Worm (Caenorhabditis elegans) whole organism, young adult: ENCODE results near the gene M162.5.

Source experiments
- B0019.2 ChIP-seq: fragments of 200-800 bp; sonication (Bioruptor generic); conservative IDR thresholded peaks from 2 replicates; pipeline ENCODE4 v1.3.6; 2022; ENCODE audit warnings: missing genetic modification reagents, missing genetic modification characterization, missing compliant biosample characterization
- F33H1.4 ChIP-seq: fragments of 200-800 bp; sonication (Bioruptor generic); IDR thresholded peaks from 2 replicates; pipeline ENCODE4 v1.3.6; 2022; ENCODE audit warnings: missing genetic modification reagents, missing genetic modification characterization, missing compliant biosample characterization
- K11D2.4 ChIP-seq: fragments of 200-800 bp; sonication (Bioruptor generic); IDR thresholded peaks from 2 replicates; pipeline ENCODE4 v1.3.6; 2022; ENCODE audit warnings: missing genetic modification reagents, missing genetic modification characterization, missing compliant biosample characterization
- ceh-27 ChIP-seq: fragments of 200-800 bp; sonication (Bioruptor generic); optimal IDR thresholded peaks from 2 replicates; lab custom pipeline; 2018; ENCODE audit warnings: mild to moderate bottlenecking, missing genetic modification characterization, moderate library complexity, missing compliant biosample characterization
- dpl-1 ChIP-seq: fragments of 150-350 bp; optimal IDR thresholded peaks from 2 replicates; lab custom pipeline; 2014; ENCODE audit warnings: missing biosample characterization, missing genetic modification reagents, missing genetic modification characterization
- lin-35 ChIP-seq, 3 experiments: fragments of 150-350 bp in 2 of 3; sonication (generic microtip) in 1 of 3; optimal IDR thresholded peaks; 2 replicates each; lab custom pipeline; 2014 to 2018; ENCODE audit warnings: missing biosample characterization in 3 of 3, missing genetic modification characterization in 3 of 3, missing genetic modification reagents in 3 of 3
- nhr-27 ChIP-seq: fragments of 200-800 bp; sonication (Bioruptor generic); optimal IDR thresholded peaks from 2 replicates; lab custom pipeline; 2018; ENCODE audit warnings: mild to moderate bottlenecking, missing genetic modification characterization, moderate library complexity, missing compliant biosample characterization
- pbrm-1 ChIP-seq: fragments of 200-800 bp; sonication (Bioruptor generic); IDR thresholded peaks from 2 replicates; pipeline ENCODE4 v1.3.6; 2022; ENCODE audit warnings: missing genetic modification reagents, missing genetic modification characterization, missing compliant biosample characterization
- pha-4 ChIP-seq: fragments of 150-350 bp; sonication (generic microtip); optimal IDR thresholded peaks from 2 replicates; lab custom pipeline; 2014; ENCODE audit warnings: missing biosample characterization, missing genetic modification reagents, missing genetic modification characterization
- snpc-3.4 ChIP-seq: sonication (generic microtip); optimal IDR thresholded peaks from 2 replicates; lab custom pipeline; 2017; ENCODE audit warnings: missing genetic modification characterization, mild to moderate bottlenecking, missing compliant biosample characterization, antibody characterized with exemption, moderate library complexity, missing genotype, missing genetic modification reagents
- unc-62 ChIP-seq: fragments of 150-350 bp; optimal IDR thresholded peaks from 2 replicates; lab custom pipeline; 2014; ENCODE audit warnings: missing biosample characterization, missing genetic modification reagents, missing genetic modification characterization
- zim-3 ChIP-seq: sonication (generic microtip); optimal IDR thresholded peaks from 2 replicates; lab custom pipeline; 2017; ENCODE audit warnings: mild to moderate bottlenecking, missing genetic modification characterization, moderate library complexity, missing compliant biosample characterization
- ztf-18 ChIP-seq: sonication (generic microtip); optimal IDR thresholded peaks from 2 replicates; lab custom pipeline; 2016; ENCODE audit warnings: missing genotype, mild to moderate bottlenecking, missing genetic modification characterization, missing compliant biosample characterization
- ztf-6 ChIP-seq: fragments of 200-800 bp; sonication (Bioruptor generic); IDR thresholded peaks from 2 replicates; pipeline ENCODE4 v1.3.6; 2022; ENCODE audit warnings: missing genetic modification reagents, missing genetic modification characterization, missing compliant biosample characterization

- TF ChIP-seq ztf-6 (GFP tag; lab: Robert Waterston, UW) (no peak), K11D2.4 (GFP tag; lab: Robert Waterston, UW) (no peak), dpl-1 (GFP tag; lab: Kevin White, UChicago) (no peak), zim-3 (tag; lab: Kevin White, UChicago) (no peak), snpc-3.4 (tag; lab: Kevin White, UChicago) (no peak), lin-35 (GFP tag; optimal IDR thresholded peaks at IDR 0.05; lab: Kevin White, UChicago) (no peak), unc-62 (GFP tag; lab: Kevin White, UChicago) (no peak), nhr-27 (no peak), ztf-18 (tag; lab: Kevin White, UChicago) (no peak), B0019.2 (GFP tag; lab: Robert Waterston, UW) (no peak), F33H1.4 (GFP tag; lab: Robert Waterston, UW) (no peak), pbrm-1 (GFP tag; lab: Robert Waterston, UW) (no peak), pha-4 (tag; lab: Kevin White, UChicago) (no peak), ceh-27 (GFP tag; lab: Kevin White, UChicago) (no peak)
Measured at ce11 chrV:19715847-19716246, 45.0 kb upstream of the M162.5 start, which contains the start of gene Y43F8C.17.
